Worm (Caenorhabditis elegans) whole organism, L2 larva: ENCODE measurements around the gene sfxn-1.5.

Experiments
- C34F6.9 ChIP-seq: fragments of 150-350 bp; optimal IDR thresholded peaks from 2 replicates; lab custom pipeline; 2014; ENCODE audit warnings: missing biosample characterization, missing genetic modification characterization
- R02D3.7 ChIP-seq: fragments of 150-350 bp; optimal IDR thresholded peaks from 2 replicates; lab custom pipeline; 2014; ENCODE audit warnings: missing biosample characterization, missing genetic modification characterization
- aly-2 ChIP-seq: fragments of 150-350 bp; optimal IDR thresholded peaks from 2 replicates; lab custom pipeline; 2014; ENCODE audit warnings: missing biosample characterization, missing genetic modification characterization
- ama-1 ChIP-seq: fragments of 150-350 bp; optimal IDR thresholded peaks from 2 replicates; lab custom pipeline; 2018; ENCODE audit warnings: inconsistent platforms
- ceh-82 ChIP-seq: fragments of 150-350 bp; optimal IDR thresholded peaks from 2 replicates; lab custom pipeline; 2014; ENCODE audit warnings: missing biosample characterization, missing genetic modification characterization
- elt-1 ChIP-seq: fragments of 150-350 bp; optimal IDR thresholded peaks from 2 replicates; lab custom pipeline; 2014; ENCODE audit warnings: missing biosample characterization, missing genetic modification characterization
- nhr-11 ChIP-seq: fragments of 150-350 bp; optimal IDR thresholded peaks from 2 replicates; lab custom pipeline; 2014; ENCODE audit warnings: missing biosample characterization, missing genetic modification characterization
- nhr-12 ChIP-seq: fragments of 150-350 bp; optimal IDR thresholded peaks from 2 replicates; lab custom pipeline; 2014; ENCODE audit warnings: missing biosample characterization, missing genetic modification characterization
- nhr-25 ChIP-seq: fragments of 150-350 bp; sonication (generic microtip); optimal IDR thresholded peaks from 3 replicates; lab custom pipeline; 2014; ENCODE audit warnings: missing biosample characterization, missing genetic modification characterization
- nhr-6 ChIP-seq: fragments of 150-350 bp; optimal IDR thresholded peaks from 2 replicates; lab custom pipeline; 2014; ENCODE audit warnings: missing biosample characterization, missing genetic modification characterization
- nhr-77 ChIP-seq: fragments of 150-350 bp; optimal IDR thresholded peaks from 2 replicates; lab custom pipeline; 2014; ENCODE audit warnings: missing biosample characterization, missing genetic modification characterization
- zag-1 ChIP-seq: fragments of 150-350 bp; optimal IDR thresholded peaks from 2 replicates; lab custom pipeline; 2014; ENCODE audit warnings: missing biosample characterization, missing genetic modification characterization
- ztf-4 ChIP-seq: fragments of 150-350 bp; optimal IDR thresholded peaks from 2 replicates; lab custom pipeline; 2014; ENCODE audit warnings: missing biosample characterization, missing genetic modification characterization

DNA sequence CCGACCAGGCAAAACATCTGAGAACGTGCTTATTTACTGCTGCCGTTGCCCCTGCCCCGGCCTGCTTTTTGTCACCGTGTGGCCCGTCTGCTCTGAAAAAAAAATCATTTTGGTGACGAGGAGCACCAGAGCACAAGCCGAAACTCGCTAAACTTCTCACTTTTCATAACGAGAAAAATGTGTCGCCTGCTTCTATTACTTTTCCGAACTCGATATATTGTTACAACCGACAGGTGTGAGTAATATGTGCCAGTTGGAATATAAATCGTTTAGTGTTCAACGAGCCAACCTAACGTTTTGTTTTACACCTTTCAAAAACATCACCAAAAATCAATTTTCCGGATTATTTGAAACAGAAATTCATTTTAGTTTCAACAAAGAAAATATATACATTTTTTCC is 23.7 kb downstream of the sfxn-1.5 start:
- TF ChIP-seq aly-2 (tag; lab: Kevin White, UChicago) (no peak), elt-1 (tag; lab: Kevin White, UChicago) (no peak), nhr-25 (no peak), nhr-6 (tag; lab: Kevin White, UChicago) (no peak), nhr-77 (tag; lab: Kevin White, UChicago) (no peak), nhr-11 (no peak), ama-1 (lab: Kevin White, UChicago) (no peak), C34F6.9 (tag; lab: Kevin White, UChicago) (no peak), zag-1 (tag; lab: Kevin White, UChicago) (no peak), ceh-82 (tag; lab: Kevin White, UChicago) (no peak), R02D3.7 (tag; lab: Kevin White, UChicago) (no peak), ztf-4 (no peak), nhr-12 (tag; lab: Kevin White, UChicago) (no peak)
